Worm (Caenorhabditis elegans): Measurements from ENCODE around the gene D2045.7.

Gene D2045.7

DNA sequence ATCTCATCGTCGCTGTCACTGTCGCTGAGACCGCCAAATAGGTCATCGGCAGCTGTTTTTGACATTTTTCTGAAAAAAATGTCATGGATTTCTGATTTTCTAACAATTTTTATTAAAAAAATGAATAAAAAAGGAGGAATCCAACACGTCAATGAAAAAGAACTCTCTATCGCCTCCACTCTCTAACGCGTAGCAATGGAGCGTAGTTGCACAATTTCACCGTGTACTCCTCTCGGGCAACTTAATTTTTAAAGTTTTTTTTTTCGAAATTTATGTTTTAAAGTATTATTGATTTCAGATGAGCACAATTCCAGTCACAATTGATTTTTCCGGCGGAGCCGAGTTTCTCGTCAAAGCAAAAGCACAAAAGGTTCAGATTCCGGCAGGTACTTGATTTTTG is 25.9 kb downstream of the D2045.7 start, which contains the start of the genes taf-11.3 and urm-1 (continued):
- TF ChIP-seq egl-13 (tag; optimal IDR thresholded peaks at IDR 0.05) (peak; percentile 60), nhr-85 (tag) (peak; percentile 81), skn-1 (tag; optimal IDR thresholded peaks at IDR 0.05) (peak; percentile 78), lsy-2 (tag; optimal IDR thresholded peaks at IDR 0.05) (peak; percentile 87 to 89), lir-3 (tag; optimal IDR thresholded peaks at IDR 0.05; ENCODE audit: poor library complexity) (no peak), lin-15B (tag; optimal IDR thresholded peaks at IDR 0.05) (peak; percentile 88), blmp-1 (tag; optimal IDR thresholded peaks at IDR 0.05) (peak; percentile 84), nhr-77 (tag; optimal IDR thresholded peaks at IDR 0.05) (peak; percentile 27), nhr-71 (tag; optimal IDR thresholded peaks at IDR 0.05) (peak; percentile 88), C16A3.4 (tag; optimal IDR thresholded peaks at IDR 0.05) (peak; percentile 89), aly-2 (tag; optimal IDR thresholded peaks at IDR 0.05) (peak; percentile 1), rnt-1 (tag; optimal IDR thresholded peaks at IDR 0.05) (peak; percentile 84), lin-35 (GFP tag; optimal IDR thresholded peaks at IDR 0.05) (peak; percentile 84 to 88), ceh-90 (tag; optimal IDR thresholded peaks at IDR 0.05) (no peak), nhr-90 (tag; optimal IDR thresholded peaks at IDR 0.05; ENCODE audit: poor library complexity) (peak; percentile 72), mab-9 (GFP tag; IDR thresholded peaks at IDR 0.05) (no peak), unc-62 (GFP tag; optimal IDR thresholded peaks at IDR 0.05) (no peak), unc-86 (tag; optimal IDR thresholded peaks at IDR 0.05) (peak; percentile 70), sptf-1 (tag; optimal IDR thresholded peaks at IDR 0.05) (no peak)

DNA sequence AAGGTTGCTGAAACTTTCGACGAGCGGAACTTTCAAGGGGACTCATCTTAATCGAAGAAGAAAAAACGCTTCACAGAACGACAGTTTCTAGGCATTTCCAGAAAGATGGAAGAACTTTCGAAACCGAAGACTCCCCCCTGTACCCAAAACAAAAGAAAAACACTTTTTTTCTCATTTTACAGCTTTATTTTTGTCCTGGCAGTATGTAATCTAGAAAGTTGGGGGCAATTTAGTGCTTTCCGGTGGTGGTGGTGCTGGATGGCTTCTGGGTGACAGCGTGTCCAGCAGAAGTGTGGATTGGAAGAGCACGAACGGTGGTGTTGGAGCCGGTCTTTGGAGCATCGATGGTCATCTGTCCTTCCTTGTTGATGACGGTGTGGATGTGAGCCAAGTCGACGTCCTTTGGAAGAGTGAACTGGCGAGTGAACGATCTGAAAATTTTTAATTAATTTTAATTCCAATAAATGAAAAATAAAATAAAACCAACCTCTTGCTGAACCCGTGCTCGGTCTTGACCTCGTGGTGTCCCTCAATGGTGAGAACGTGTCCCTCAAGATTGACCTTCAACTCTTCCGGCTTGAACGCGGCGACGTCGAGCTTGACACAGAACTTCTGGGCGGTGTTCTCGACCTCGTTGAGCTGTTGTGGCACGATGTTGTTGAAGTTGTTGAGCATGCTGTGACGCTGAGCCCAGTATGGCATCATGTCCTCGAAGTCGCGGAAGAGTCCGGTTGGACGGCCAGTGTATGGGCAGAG is 26.8 kb downstream of the D2045.7 start:
- no peak for TF ChIP-seq irx-1 (tag; optimal IDR thresholded peaks at IDR 0.05)
- TF ChIP-seq efl-1 (optimal IDR thresholded peaks at IDR 0.05) = no peak
- TF ChIP-seq efl-1 (GFP tag; optimal IDR thresholded peaks at IDR 0.05 in 1 of 2) = peak in 1 of 2 experiments; percentile 1

DNA sequence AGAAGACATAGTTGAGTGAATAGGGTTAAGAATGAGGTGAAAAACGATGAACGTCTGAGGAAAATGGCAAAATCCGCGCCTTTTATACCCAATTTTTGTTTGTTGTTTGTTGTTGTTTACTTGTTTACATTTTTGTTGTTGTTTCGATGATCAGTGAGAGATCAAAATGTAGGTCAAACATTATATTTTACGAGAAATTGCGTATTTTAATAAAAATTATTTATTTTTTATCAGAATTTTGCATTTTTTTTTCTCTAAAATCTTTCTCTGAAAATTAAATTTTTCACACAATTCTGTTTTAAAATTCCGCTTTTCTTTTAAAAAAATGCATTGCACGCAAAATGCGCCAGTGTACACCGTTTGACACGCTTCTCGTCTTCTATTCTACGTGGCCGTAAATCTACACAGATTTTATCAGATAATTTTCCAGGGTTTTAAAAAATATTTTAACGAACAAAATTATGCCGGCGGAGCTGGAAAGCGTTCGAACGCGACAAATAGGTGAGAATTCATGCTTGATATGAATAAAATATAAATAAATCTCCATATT is 27.5 kb downstream of the D2045.7 start, which contains the start of the genes sip-1 and sly-1:
Gene sip-1, minus strand, starts transcription at position 103 of the 550 bp plus-strand sequence.
Gene sly-1, plus strand, starts transcription at position 360 of the 550 bp plus-strand sequence.
- TF ChIP-seq pax-3 (tag; optimal IDR thresholded peaks at IDR 0.05) (peak; percentile 56), tlp-1 (tag; optimal IDR thresholded peaks at IDR 0.05) (no peak), xbp-1 (tag; optimal IDR thresholded peaks at IDR 0.05) (peak; percentile 96), nhr-20 (tag; optimal IDR thresholded peaks at IDR 0.05) (peak; percentile 84), lin-39 (tag; optimal IDR thresholded peaks at IDR 0.05) (peak; percentile 92), egl-27 (tag; optimal IDR thresholded peaks at IDR 0.05) (no peak), nhr-90 (tag; optimal IDR thresholded peaks at IDR 0.05; ENCODE audit: poor library complexity) (peak; percentile 88), lir-3 (tag; optimal IDR thresholded peaks at IDR 0.05; ENCODE audit: poor library complexity) (no peak), grh-1 (GFP tag; IDR thresholded peaks at IDR 0.05) (peak; percentile 74), unc-62 (GFP tag; optimal IDR thresholded peaks at IDR 0.05) (no peak), C34B4.2 (tag; optimal IDR thresholded peaks at IDR 0.05) (no peak), lin-15B (tag; optimal IDR thresholded peaks at IDR 0.05) (peak; percentile 91), C04F5.9 (tag; optimal IDR thresholded peaks at IDR 0.05) (peak; percentile 74), nhr-28 (tag; optimal IDR thresholded peaks at IDR 0.05) (no peak), swsn-7 (tag; optimal IDR thresholded peaks at IDR 0.05) (peak; percentile 82), ceh-90 (tag; optimal IDR thresholded peaks at IDR 0.05) (peak; percentile 63), F16B12.6 (tag; optimal IDR thresholded peaks at IDR 0.05) (peak; percentile 73), lin-14 (GFP tag; optimal IDR thresholded peaks at IDR 0.05) (peak; percentile 85), ztf-11 (tag; optimal IDR thresholded peaks at IDR 0.05) (peak in 1 of 2 experiments; percentile 64), efl-1 (optimal IDR thresholded peaks at IDR 0.05) (peak; percentile 74 to 93), efl-1 (GFP tag; optimal IDR thresholded peaks at IDR 0.05 in 1 of 2) (peak; percentile 92 to 99), nhr-85 (tag) (peak; percentile 90), blmp-1 (tag; optimal IDR thresholded peaks at IDR 0.05) (peak; percentile 80), ztf-4 (tag; optimal IDR thresholded peaks at IDR 0.05) (peak; percentile 25), mdl-1 (tag; optimal IDR thresholded peaks at IDR 0.05) (peak in 1 of 2 experiments; percentile 77), egl-13 (tag; optimal IDR thresholded peaks at IDR 0.05) (peak; percentile 76), lin-13 (GFP tag; optimal IDR thresholded peaks at IDR 0.05) (peak; percentile 69), fkh-10 (GFP tag; optimal IDR thresholded peaks at IDR 0.05) (peak; percentile 32), snpc-4 (tag; optimal IDR thresholded peaks at IDR 0.05) (peak; percentile 86), nhr-76 (tag; optimal IDR thresholded peaks at IDR 0.05) (no peak), nhr-71 (tag; optimal IDR thresholded peaks at IDR 0.05) (peak; percentile 91), jun-1 (tag; optimal IDR thresholded peaks at IDR 0.05) (peak; percentile 75), elt-2 (tag; optimal IDR thresholded peaks at IDR 0.05) (peak; percentile 34), hpl-2 (GFP tag; optimal IDR thresholded peaks at IDR 0.05) (no peak), elt-3 (tag; optimal IDR thresholded peaks at IDR 0.05) (peak in 2 of 6 experiments; percentile 62 to 75)

All from whole organism, L1 larva.